Worm (Caenorhabditis elegans) whole organism, midembryonic: ENCODE results near the gene psme-3.

Experiments
- cog-1 ChIP-seq: sonication (generic microtip); optimal IDR thresholded peaks from 2 replicates; lab custom pipeline; 2016; ENCODE audit warnings: missing genetic modification characterization, missing compliant biosample characterization
- flt-1 ChIP-seq: fragments of 200-800 bp; sonication (Bioruptor generic); IDR thresholded peaks from 2 replicates; pipeline ENCODE4 v1.3.6; 2022; ENCODE audit warnings: missing genetic modification characterization, missing compliant biosample characterization
- klf-2 ChIP-seq: fragments of 200-800 bp; sonication (Bioruptor generic); conservative IDR thresholded peaks from 2 replicates; pipeline ENCODE4 v1.3.6; 2022; ENCODE audit warnings: missing genetic modification reagents, missing genetic modification characterization, missing compliant biosample characterization
- ref-1 ChIP-seq: fragments of 200-800 bp; sonication (Bioruptor generic); conservative IDR thresholded peaks from 2 replicates; pipeline ENCODE4 v1.3.6; 2022; ENCODE audit warnings: missing genetic modification reagents, missing genetic modification characterization, missing compliant biosample characterization
- tab-1 ChIP-seq: fragments of 200-800 bp; sonication (Bioruptor generic); IDR thresholded peaks from 2 replicates; pipeline ENCODE4 v1.3.6; 2022; ENCODE audit warnings: missing genetic modification characterization, missing compliant biosample characterization
- ztf-23 ChIP-seq: fragments of 200-800 bp; sonication (Bioruptor generic); IDR thresholded peaks from 2 replicates; pipeline ENCODE4 v1.3.6; 2022; ENCODE audit warnings: missing genetic modification reagents, missing genetic modification characterization, missing compliant biosample characterization
- ztf-29 ChIP-seq: fragments of 200-800 bp; sonication (Bioruptor generic); IDR thresholded peaks from 2 replicates; pipeline ENCODE4 v1.3.6; 2022; ENCODE audit warnings: missing genetic modification reagents, missing genetic modification characterization, missing compliant biosample characterization

DNA sequence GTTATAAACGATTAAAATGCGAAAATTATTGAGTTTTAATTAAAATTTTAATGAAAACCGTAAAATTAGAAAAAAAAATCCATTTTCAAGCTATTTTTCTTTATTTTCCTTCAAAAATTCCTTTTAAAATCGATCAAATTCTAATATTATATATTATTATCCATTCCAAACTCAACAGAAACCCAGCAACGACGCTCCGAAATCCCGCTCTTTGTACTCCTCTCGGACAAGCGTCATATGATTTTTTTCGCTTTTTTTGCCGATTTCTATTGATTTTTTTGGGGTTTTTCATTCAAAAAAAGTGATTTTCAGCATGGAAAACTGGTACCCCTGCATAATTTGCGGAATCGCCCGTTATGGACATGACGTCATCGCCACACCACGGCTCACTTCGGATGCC lies 48.5 kb downstream of the psme-3 start, which contains the start of gene ceh-91:
- no peak for TF ChIP-seq ztf-23
- no peak for TF ChIP-seq cog-1 (tag; lab: Kevin White, UChicago)
- TF ChIP-seq ztf-29 (GFP tag; lab: Robert Waterston, UW), result no peak
- no peak for TF ChIP-seq flt-1
- no peak for TF ChIP-seq ref-1 (GFP tag; lab: Robert Waterston, UW)
- TF ChIP-seq tab-1 (GFP tag; lab: Robert Waterston, UW), result no peak
- TF ChIP-seq klf-2 (GFP tag; lab: Robert Waterston, UW), result no peak
